Worm (Caenorhabditis elegans): ENCODE data around the gene btb-17.

- TF ChIP-seq lsy-2 (tag; optimal IDR thresholded peaks at IDR 0.05) (no peak), ama-1 (optimal IDR thresholded peaks at IDR 0.05) (no peak), R02D3.7 (tag; optimal IDR thresholded peaks at IDR 0.05) (no peak), ztf-1 (GFP tag; conservative IDR thresholded peaks at IDR 0.05) (no peak), lin-13 (GFP tag; optimal IDR thresholded peaks at IDR 0.05) (no peak), nhr-25 (tag; optimal IDR thresholded peaks at IDR 0.05) (no peak), nhr-11 (tag; optimal IDR thresholded peaks at IDR 0.05) (no peak)
Measured at ce11 chrII:3274923-3275322, 20.3 kb upstream of the btb-17 start, which contains the start of gene F02E11.3.
